Fruit fly (Drosophila melanogaster): ENCODE measurements around the gene CG9609.

Gene CG9609

DNA sequence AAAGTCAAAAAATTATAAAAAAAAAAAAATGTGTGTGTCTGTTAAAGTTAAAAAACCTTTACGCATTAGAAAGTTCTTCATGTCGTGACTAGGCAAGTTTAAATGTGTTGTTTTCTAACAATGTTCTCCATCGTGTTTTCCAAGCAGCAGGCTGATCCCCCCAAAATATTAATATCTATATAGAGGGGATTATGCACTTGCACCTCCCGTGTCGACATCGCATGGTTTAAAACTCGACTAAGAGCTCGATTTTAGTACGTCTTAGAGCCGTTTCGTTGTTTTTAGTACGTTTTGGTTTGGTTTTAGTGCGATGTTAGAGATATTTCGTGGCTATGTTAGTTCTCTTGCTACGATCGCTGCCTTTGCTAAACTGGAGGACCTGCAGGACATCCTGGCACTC, 33.7 kb downstream of the CG9609 start (continued):
- TF ChIP-seq wek (GFP tag; optimal IDR thresholded peaks at IDR 0.05) (peak; percentile 74), CG12744 (GFP tag; optimal IDR thresholded peaks at IDR 0.05) (no peak), pan (optimal IDR thresholded peaks at IDR 0.05) (no peak), pan (GFP tag; optimal IDR thresholded peaks at IDR 0.05 in 1 of 2, IDR thresholded peaks at IDR 0.05 in 1 of 2) (no peak), NC2α (GFP tag; optimal IDR thresholded peaks at IDR 0.05) (no peak), CTCF (GFP tag; optimal IDR thresholded peaks at IDR 0.05) (peak; percentile 60)

DNA sequence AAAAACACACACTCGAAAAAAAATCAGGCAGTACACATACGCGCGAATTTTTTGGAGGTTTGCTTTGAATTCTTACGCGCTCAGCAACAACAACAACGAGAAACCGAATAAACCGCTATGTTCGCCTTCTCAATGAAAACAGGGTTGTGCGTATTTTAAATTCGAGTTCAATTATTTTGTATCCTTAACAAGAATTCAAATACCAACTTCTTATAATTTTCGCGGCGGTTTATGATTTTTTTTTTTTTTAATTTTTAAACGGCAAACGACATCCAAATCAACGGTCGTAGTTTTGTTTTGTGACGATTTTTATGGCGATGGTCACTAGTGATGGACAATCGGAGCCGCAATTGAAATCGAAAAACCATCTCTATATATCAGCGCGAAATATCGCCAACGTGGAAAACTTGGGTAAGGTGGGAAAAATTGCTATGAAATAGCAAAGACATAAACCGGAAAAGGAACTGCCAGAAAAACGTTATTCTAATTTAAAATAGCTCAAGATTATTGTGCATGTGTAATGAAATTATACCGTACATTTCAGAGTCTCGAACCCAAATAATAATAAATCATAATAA, 35.1 kb downstream of the CG9609 start, which contains the start of gene goe:
Gene goe, minus strand, starts transcription at position 332 of the 578 bp plus-strand sequence.
- TF ChIP-seq CG9437 (GFP tag; optimal IDR thresholded peaks at IDR 0.05) (peak; percentile 56), amos (GFP tag; IDR thresholded peaks at IDR 0.05; ENCODE audit: partially characterized antibody) (peak; percentile 97), D (optimal IDR thresholded peaks at IDR 0.05) (no peak), D (GFP tag; optimal IDR thresholded peaks at IDR 0.05) (no peak), luna (GFP tag; optimal IDR thresholded peaks at IDR 0.05) (peak; percentile 89), CG13424 (tag; optimal IDR thresholded peaks at IDR 0.05) (peak; percentile 66), CG10147 (GFP tag; optimal IDR thresholded peaks at IDR 0.05) (peak; percentile 49), Gsc (GFP tag; IDR thresholded peaks at IDR 0.05) (no peak), dysf (GFP tag; IDR thresholded peaks at IDR 0.05) (peak; percentile 68; the same call in 2 of the 3 replicates), CG15011 (GFP tag; optimal IDR thresholded peaks at IDR 0.05) (peak; percentile 62), lab (GFP tag; optimal IDR thresholded peaks at IDR 0.05) (peak; percentile 84), wek (GFP tag; optimal IDR thresholded peaks at IDR 0.05) (peak; percentile 77), Rfx (GFP tag; IDR thresholded peaks at IDR 0.05) (peak; percentile 91), CG9215 (GFP tag; IDR thresholded peaks at IDR 0.05) (peak; percentile 75), CG7987 (GFP tag; optimal IDR thresholded peaks at IDR 0.05) (peak; percentile 83), CG17802 (tag; optimal IDR thresholded peaks at IDR 0.05) (peak; percentile 31), CG4424 (GFP tag; optimal IDR thresholded peaks at IDR 0.05) (peak; percentile 70), zf30C (GFP tag; optimal IDR thresholded peaks at IDR 0.05) (no peak), Bgb (GFP tag; IDR thresholded peaks at IDR 0.05; ENCODE audit: partially characterized antibody) (peak; percentile 97), CG11247 (GFP tag; IDR thresholded peaks at IDR 0.05) (peak; percentile 84), repo (GFP tag; optimal IDR thresholded peaks at IDR 0.05) (peak; percentile 69), Ada2b (GFP tag; IDR thresholded peaks at IDR 0.05) (peak; percentile 57), dan (GFP tag; IDR thresholded peaks at IDR 0.05) (no peak), Six4 (GFP tag; optimal IDR thresholded peaks at IDR 0.05) (peak; percentile 40), CG12071 (GFP tag; optimal IDR thresholded peaks at IDR 0.05) (peak; percentile 44), Sry-δ (GFP tag; optimal IDR thresholded peaks at IDR 0.05) (peak; percentile 98), CG1832 (GFP tag; optimal IDR thresholded peaks at IDR 0.05) (no peak), CG11560 (tag; IDR thresholded peaks at IDR 0.05) (peak; percentile 51; the same call in 2 of the 3 replicates), Bdp1 (GFP tag; optimal IDR thresholded peaks at IDR 0.05) (peak; percentile 74), Eip74EF (GFP tag; optimal IDR thresholded peaks at IDR 0.05) (peak in 1 of 2 experiments; percentile 3), CG15269 (tag; optimal IDR thresholded peaks at IDR 0.05) (peak; percentile 75), dmrt99B (tag; optimal IDR thresholded peaks at IDR 0.05) (peak; percentile 24), fru (optimal IDR thresholded peaks at IDR 0.05) (no peak), CG17829 (tag; optimal IDR thresholded peaks at IDR 0.05) (peak; percentile 45), CG13775 (GFP tag; optimal IDR thresholded peaks at IDR 0.05) (peak; percentile 76), az2 (GFP tag; optimal IDR thresholded peaks at IDR 0.05) (peak; percentile 65), CG8765 (GFP tag; IDR thresholded peaks at IDR 0.05) (peak; percentile 63), CG18011 (GFP tag; optimal IDR thresholded peaks at IDR 0.05) (peak; percentile 65), CG6813 (GFP tag; optimal IDR thresholded peaks at IDR 0.05) (peak; percentile 76), Trl (optimal IDR thresholded peaks at IDR 0.05) (no peak), Trl (GFP tag; optimal IDR thresholded peaks at IDR 0.05) (peak; percentile 90), CG10274 (GFP tag; optimal IDR thresholded peaks at IDR 0.05) (peak; percentile 19), bab2 (GFP tag; optimal IDR thresholded peaks at IDR 0.05) (peak; percentile 81), CG31224 (GFP tag; IDR thresholded peaks at IDR 0.05) (peak; percentile 69), CG30431 (GFP tag; optimal IDR thresholded peaks at IDR 0.05) (peak; percentile 51)
